Fruit fly (Drosophila melanogaster) whole organism, embryonic: ENCODE data around the gene eIF4E5.
A peak's percentile ranks its signal among the peaks of the same experiment; 100 is the strongest.

Experiments used
- Bdp1 ChIP-seq: fragments of 200-800 bp; sonication (Bioruptor generic); optimal IDR thresholded peaks from 3 replicates; lab custom pipeline; 2016; ENCODE audit warnings: missing biosample characterization, missing genetic modification characterization
- Bteb2 ChIP-seq: fragments of 200-800 bp; sonication (Bioruptor generic); optimal IDR thresholded peaks from 2 replicates; lab custom pipeline; 2016; ENCODE audit warnings: missing biosample characterization, missing genetic modification characterization
- CG10366 ChIP-seq: fragments of 200-800 bp; sonication (Bioruptor generic); IDR thresholded peaks from 2 replicates; pipeline ENCODE4 v1.3.6; 2022; ENCODE audit warnings: missing biosample characterization, missing genetic modification characterization
- CG14667 ChIP-seq: fragments of 200-800 bp; sonication (Bioruptor generic); IDR thresholded peaks from 2 replicates; pipeline ENCODE4 v1.3.6; 2022; ENCODE audit warnings: missing biosample characterization, missing genetic modification characterization
- CG15073 ChIP-seq: fragments of 200-800 bp; sonication (Bioruptor generic); optimal IDR thresholded peaks from 2 replicates; lab custom pipeline; 2016; ENCODE audit warnings: missing biosample characterization, missing genetic modification characterization
- CG15514 ChIP-seq: fragments of 200-800 bp; sonication (Bioruptor generic); optimal IDR thresholded peaks from 3 replicates; lab custom pipeline; 2017; ENCODE audit warnings: missing biosample characterization, missing genetic modification characterization, mild to moderate bottlenecking, moderate library complexity, missing genetic modification reagents
- CG1603 ChIP-seq: fragments of 200-800 bp; sonication (Bioruptor generic); optimal IDR thresholded peaks from 2 replicates; lab custom pipeline; 2019; ENCODE audit warnings: missing biosample characterization, mild to moderate bottlenecking, missing genetic modification characterization, moderate library complexity
- CG1647 ChIP-seq: fragments of 200-800 bp; sonication (Bioruptor generic); optimal IDR thresholded peaks from 3 replicates; lab custom pipeline; 2016; ENCODE audit warnings: missing biosample characterization, missing genetic modification characterization
- CG16779 ChIP-seq: fragments of 200-800 bp; sonication (Bioruptor generic); IDR thresholded peaks from 2 replicates; pipeline ENCODE4 v1.3.6; 2022; ENCODE audit warnings: missing biosample characterization, missing genetic modification characterization
- CG16813 ChIP-seq: fragments of 200-800 bp; sonication (Bioruptor generic); IDR thresholded peaks from 3 replicates; pipeline ENCODE4 v1.3.6; 2022; ENCODE audit warnings: missing biosample characterization, missing genetic modification characterization; ENCODE audit not compliant: partially characterized antibody
- CG16863 ChIP-seq: fragments of 200-800 bp; sonication (Bioruptor generic); optimal IDR thresholded peaks from 3 replicates; lab custom pipeline; 2016; ENCODE audit warnings: missing biosample characterization, missing genetic modification characterization
- CG18476 ChIP-seq: fragments of 200-800 bp; sonication (Bioruptor generic); optimal IDR thresholded peaks from 2 replicates; lab custom pipeline; 2016; ENCODE audit warnings: missing biosample characterization, mild to moderate bottlenecking, missing genetic modification characterization
- CG18619 ChIP-seq: fragments of 200-800 bp; sonication (Bioruptor generic); optimal IDR thresholded peaks from 3 replicates; lab custom pipeline; 2017; ENCODE audit warnings: missing biosample characterization, mild to moderate bottlenecking, missing genetic modification characterization
- CG18764 ChIP-seq: fragments of 200-800 bp; sonication (Bioruptor generic); optimal IDR thresholded peaks from 3 replicates; lab custom pipeline; 2016; ENCODE audit warnings: missing biosample characterization, missing genetic modification characterization
- CG2712 ChIP-seq: fragments of 200-800 bp; optimal IDR thresholded peaks from 3 replicates; lab custom pipeline; 2019; ENCODE audit warnings: missing biosample characterization, mild to moderate bottlenecking, missing genetic modification characterization, moderate library complexity
- CG31388 ChIP-seq: fragments of 200-800 bp; sonication (Bioruptor generic); optimal IDR thresholded peaks from 2 replicates; lab custom pipeline; 2016; ENCODE audit warnings: missing biosample characterization, missing genetic modification characterization
- CG33213 ChIP-seq: fragments of 200-800 bp; sonication (Bioruptor generic); optimal IDR thresholded peaks from 3 replicates; lab custom pipeline; 2016; ENCODE audit warnings: missing biosample characterization, missing genetic modification characterization
- CG4424 ChIP-seq: fragments of 200-800 bp; sonication (Bioruptor generic); optimal IDR thresholded peaks from 3 replicates; lab custom pipeline; 2016; ENCODE audit warnings: missing biosample characterization, missing genetic modification characterization
- CG6683 ChIP-seq: fragments of 200-800 bp; sonication (Bioruptor generic); optimal IDR thresholded peaks from 2 replicates; lab custom pipeline; 2017; ENCODE audit warnings: missing biosample characterization, mild to moderate bottlenecking, missing genetic modification characterization, missing genetic modification reagents
- CG8388 ChIP-seq: fragments of 200-800 bp; sonication (Bioruptor generic); optimal IDR thresholded peaks from 2 replicates; lab custom pipeline; 2019; ENCODE audit warnings: missing biosample characterization, mild to moderate bottlenecking, missing genetic modification characterization, moderate library complexity
- Deaf1 ChIP-seq: fragments of 200-800 bp; optimal IDR thresholded peaks from 3 replicates; lab custom pipeline; 2019; ENCODE audit warnings: missing biosample characterization, mild to moderate bottlenecking, missing genetic modification characterization, moderate library complexity
- Dfd ChIP-seq, 2 experiments: fragments of >200 bp; optimal IDR thresholded peaks; 2 replicates each; lab custom pipeline; 2017; ENCODE audit warnings: missing biosample characterization in 2 of 2, missing genetic modification characterization in 2 of 2
- Dip3 ChIP-seq: fragments of 200-800 bp; sonication (Bioruptor generic); optimal IDR thresholded peaks from 3 replicates; lab custom pipeline; 2016; ENCODE audit warnings: missing biosample characterization, missing genetic modification characterization
- Elba2 ChIP-seq: fragments of 200-800 bp; sonication (Bioruptor generic); optimal IDR thresholded peaks from 3 replicates; lab custom pipeline; 2016; ENCODE audit warnings: missing biosample characterization, missing genetic modification characterization
- Ets65A ChIP-seq: fragments of 200-800 bp; sonication (Bioruptor generic); peaks from one replicate; lab custom pipeline; 2016; ENCODE audit warnings: missing biosample characterization, missing genetic modification characterization
- H2.0 ChIP-seq: fragments of 200-800 bp; sonication (Bioruptor generic); IDR thresholded peaks from 2 replicates; pipeline ENCODE4 v1.3.6; 2022; ENCODE audit warnings: missing biosample characterization, missing genetic modification characterization
- HHEX ChIP-seq: fragments of 200-800 bp; sonication (Bioruptor generic); optimal IDR thresholded peaks from 3 replicates; lab custom pipeline; 2017; ENCODE audit warnings: missing biosample characterization, mild to moderate bottlenecking, missing genetic modification characterization, missing genetic modification reagents
- Hr39 ChIP-seq: fragments of >200 bp; optimal IDR thresholded peaks from 2 replicates; lab custom pipeline; 2017
- Jarid2 ChIP-seq: fragments of 200-800 bp; sonication (Bioruptor generic); optimal IDR thresholded peaks from 3 replicates; lab custom pipeline; 2017; ENCODE audit warnings: mild to moderate bottlenecking, missing biosample characterization, missing genetic modification reagents, missing genetic modification characterization
- Nf-YA ChIP-seq: fragments of 200-800 bp; sonication (Bioruptor generic); IDR thresholded peaks from 2 replicates; pipeline ENCODE4 v1.3.6; 2022; ENCODE audit warnings: missing biosample characterization, missing genetic modification characterization
- Rx ChIP-seq: fragments of 200-800 bp; sonication (Bioruptor generic); IDR thresholded peaks from 2 replicates; pipeline ENCODE4 v1.3.6; 2022; ENCODE audit warnings: missing biosample characterization, missing genetic modification characterization
- Vsx1 ChIP-seq: fragments of 200-800 bp; sonication (Bioruptor generic); optimal IDR thresholded peaks from 2 replicates; lab custom pipeline; 2017; ENCODE audit warnings: missing biosample characterization, mild to moderate bottlenecking, missing genetic modification characterization, missing genetic modification reagents
- bowl ChIP-seq: fragments of 200-800 bp; sonication (Bioruptor generic); IDR thresholded peaks from 2 replicates; pipeline ENCODE4 v1.3.6; 2022; ENCODE audit warnings: missing biosample characterization, missing genetic modification characterization
- cg ChIP-seq: fragments of 200-800 bp; sonication (Bioruptor generic); optimal IDR thresholded peaks from 3 replicates; lab custom pipeline; 2019; ENCODE audit warnings: missing biosample characterization, mild to moderate bottlenecking, missing genetic modification characterization, moderate library complexity
- crol ChIP-seq: fragments of 200-800 bp; sonication (Bioruptor generic); IDR thresholded peaks from 2 replicates; pipeline ENCODE4 v1.3.6; 2022; ENCODE audit warnings: missing biosample characterization, missing genetic modification characterization
- danr ChIP-seq: fragments of 200-800 bp; sonication (Bioruptor generic); IDR thresholded peaks from 2 replicates; pipeline ENCODE4 v1.3.6; 2022; ENCODE audit warnings: missing biosample characterization, missing genetic modification characterization
- fd3F ChIP-seq: fragments of 200-800 bp; sonication (Bioruptor generic); optimal IDR thresholded peaks from 2 replicates; lab custom pipeline; 2018; ENCODE audit warnings: missing biosample characterization, mild to moderate bottlenecking, missing genetic modification characterization, moderate library complexity
- gcm ChIP-seq: fragments of 200-800 bp; sonication (Bioruptor generic); optimal IDR thresholded peaks from 2 replicates; lab custom pipeline; 2019; ENCODE audit warnings: missing biosample characterization, mild to moderate bottlenecking, missing genetic modification characterization, moderate library complexity
- gsb ChIP-seq: fragments of 200-800 bp; sonication (Bioruptor generic); IDR thresholded peaks from 2 replicates; pipeline ENCODE4 v1.3.6; 2022; ENCODE audit warnings: missing biosample characterization, missing genetic modification characterization
- gt ChIP-seq: fragments of 200-800 bp; sonication (Bioruptor generic); IDR thresholded peaks from 2 replicates; pipeline ENCODE4 v1.3.6; 2022; ENCODE audit warnings: missing biosample characterization, missing genetic modification characterization
- jigr1 ChIP-seq: fragments of 200-800 bp; sonication (Bioruptor generic); IDR thresholded peaks from 3 replicates; pipeline ENCODE4 v1.3.6; 2022; ENCODE audit warnings: missing biosample characterization, missing genetic modification characterization
- kah ChIP-seq: fragments of 200-800 bp; sonication (Bioruptor generic); optimal IDR thresholded peaks from 2 replicates; lab custom pipeline; 2018; ENCODE audit warnings: missing biosample characterization, mild to moderate bottlenecking, missing genetic modification characterization
- nerfin-1 ChIP-seq: fragments of 200-800 bp; sonication (Bioruptor generic); optimal IDR thresholded peaks from 3 replicates; lab custom pipeline; 2019; ENCODE audit warnings: missing biosample characterization, mild to moderate bottlenecking, missing genetic modification characterization, moderate library complexity
- nom ChIP-seq: fragments of 200-800 bp; sonication (Bioruptor generic); optimal IDR thresholded peaks from 2 replicates; lab custom pipeline; 2017; ENCODE audit warnings: missing biosample characterization, missing genetic modification characterization, mild to moderate bottlenecking, moderate library complexity, missing genetic modification reagents
- pros ChIP-seq: fragments of 200-800 bp; sonication (Bioruptor generic); optimal IDR thresholded peaks from 3 replicates; lab custom pipeline; 2019; ENCODE audit warnings: missing biosample characterization, mild to moderate bottlenecking, missing genetic modification characterization, moderate library complexity
- sima ChIP-seq: fragments of 200-800 bp; sonication (Bioruptor generic); optimal IDR thresholded peaks from 2 replicates; lab custom pipeline; 2016; ENCODE audit warnings: missing biosample characterization, missing genetic modification characterization
- trh ChIP-seq: fragments of 200-800 bp; sonication (Bioruptor generic); optimal IDR thresholded peaks from 2 replicates; lab custom pipeline; 2016; ENCODE audit warnings: missing biosample characterization, missing genetic modification characterization
- unc-4 ChIP-seq: fragments of 200-800 bp; sonication (Bioruptor generic); IDR thresholded peaks from 2 replicates; pipeline ENCODE4 v1.3.6; 2022; ENCODE audit warnings: missing biosample characterization, missing genetic modification characterization; ENCODE audit not compliant: partially characterized antibody
- vnd ChIP-seq: fragments of 200-800 bp; sonication (Bioruptor generic); IDR thresholded peaks from 3 replicates; pipeline ENCODE4 v1.3.6; 2022; ENCODE audit warnings: missing biosample characterization, missing genetic modification characterization; ENCODE audit not compliant: partially characterized antibody
- zen ChIP-seq: fragments of 200-800 bp; sonication (Bioruptor generic); optimal IDR thresholded peaks from 3 replicates; lab custom pipeline; 2018; ENCODE audit warnings: missing biosample characterization, mild to moderate bottlenecking, missing genetic modification characterization, moderate library complexity

Gene eIF4E5

DNA sequence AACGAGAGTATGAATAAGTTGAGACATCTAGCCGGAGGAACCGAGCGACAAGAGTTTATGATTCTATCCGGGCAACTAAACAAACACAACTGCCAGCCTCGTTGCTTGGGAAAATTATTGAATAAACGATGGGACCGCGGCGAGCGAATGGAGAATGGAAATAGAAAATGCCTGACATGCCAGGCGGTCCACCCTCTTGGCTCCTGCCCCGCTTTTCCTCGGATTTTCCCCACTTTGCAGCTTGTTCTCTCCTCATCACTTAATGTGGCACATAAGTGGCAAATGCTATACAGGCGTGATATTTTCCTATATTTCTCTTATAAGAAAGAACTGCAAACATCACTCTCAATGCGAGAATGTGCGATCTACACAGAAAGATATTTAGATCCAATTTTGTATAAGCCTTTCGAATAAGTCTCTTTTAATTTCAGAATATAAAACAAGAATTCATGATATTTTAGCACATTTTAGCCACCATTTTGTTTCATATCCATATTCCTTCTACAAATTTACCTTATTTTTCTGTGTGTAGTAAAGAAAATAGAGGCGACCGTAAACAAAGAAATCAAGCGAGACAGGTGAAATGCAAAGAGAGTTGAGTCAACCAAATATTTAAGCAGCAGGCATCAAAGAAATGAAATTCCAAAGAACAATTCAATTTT is 8.9 kb downstream of the eIF4E5 start (continued):
- TF ChIP-seq nerfin-1 (peak; percentile 85), sima (peak; percentile 63), CG1603 (peak; percentile 71), HHEX (peak; percentile 79), CG4424 (GFP tag; lab: Kevin White, UChicago) (peak; percentile 85), CG14667 (peak; percentile 70), CG6683 (GFP tag; lab: Kevin White, UChicago) (peak; percentile 57), CG16813 (GFP tag; lab: Robert Waterston, UW) (no peak), gsb (GFP tag; lab: Robert Waterston, UW) (0 out of 2 replicates have a peak, but pooled peaks have one; percentile 15), crol (GFP tag; lab: Robert Waterston, UW) (peak; percentile 85), CG15073 (peak; percentile 39), bowl (GFP tag; lab: Robert Waterston, UW) (peak; percentile 66), Vsx1 (GFP tag; lab: Kevin White, UChicago) (peak; percentile 69), CG16863 (GFP tag; lab: Kevin White, UChicago) (peak; percentile 84), Bdp1 (GFP tag; lab: Kevin White, UChicago) (peak; percentile 41), Rx (peak; percentile 27; the same call in 1 of the 2 replicates), gcm (peak; percentile 84), CG10366 (no peak; the same call in 1 of the 2 replicates), jigr1 (GFP tag; lab: Robert Waterston, UW) (0 out of 3 replicates have a peak, but pooled peaks have one; percentile 46), unc-4 (no peak), trh (peak; percentile 80), nom (GFP tag; lab: Kevin White, UChicago) (no peak), Ets65A (GFP tag; lab: Kevin White, UChicago) (peak; percentile 12), Nf-YA (GFP tag; lab: Robert Waterston, UW) (peak; percentile 82), danr (GFP tag; lab: Robert Waterston, UW) (peak; percentile 73), cg (GFP tag; lab: Kevin White, UChicago) (no peak), CG18764 (GFP tag; lab: Kevin White, UChicago) (peak; percentile 86), zen (tag; lab: Kevin White, UChicago) (peak; percentile 67), vnd (no peak), Deaf1 (tag; lab: Kevin White, UChicago) (peak; percentile 61), H2.0 (GFP tag; lab: Robert Waterston, UW) (peak; percentile 74), CG15514 (GFP tag; lab: Kevin White, UChicago) (peak; percentile 47), pros (GFP tag; lab: Kevin White, UChicago) (peak; percentile 7), fd3F (GFP tag; lab: Kevin White, UChicago) (peak; percentile 57), CG18619 (GFP tag; lab: Kevin White, UChicago) (peak; percentile 82), Dfd (GFP tag; optimal IDR thresholded peaks at IDR 0.05; lab: Kevin White, UChicago) (no peak), kah (GFP tag; lab: Kevin White, UChicago) (peak; percentile 75), gt (GFP tag; lab: Robert Waterston, UW) (0 out of 2 replicates have a peak, but pooled peaks have one; percentile 42), CG31388 (peak; percentile 65), CG18476 (GFP tag; lab: Kevin White, UChicago) (peak; percentile 80), CG1647 (peak; percentile 60), Jarid2 (GFP tag; lab: Kevin White, UChicago) (peak; percentile 48), Elba2 (GFP tag; lab: Kevin White, UChicago) (peak; percentile 28), CG33213 (peak; percentile 84), Bteb2 (peak; percentile 81), CG16779 (GFP tag; lab: Robert Waterston, UW) (no peak), Hr39 (lab: Kevin White, UChicago) (no peak), CG2712 (tag; lab: Kevin White, UChicago) (peak; percentile 94), Dip3 (GFP tag; lab: Kevin White, UChicago) (peak; percentile 75), CG8388 (GFP tag; lab: Kevin White, UChicago) (peak; percentile 87)
